Worm (Caenorhabditis elegans) whole organism, early embryonic: ENCODE data around the gene rha-1.

Experiments used
- B0310.2 ChIP-seq: sonication (generic microtip); optimal IDR thresholded peaks from 2 replicates; lab custom pipeline; 2016; ENCODE audit warnings: mild to moderate bottlenecking, missing genetic modification characterization, missing compliant biosample characterization
- F13C5.2 ChIP-seq: sonication (generic microtip); optimal IDR thresholded peaks from 2 replicates; lab custom pipeline; 2017; ENCODE audit warnings: mild to moderate bottlenecking, missing genetic modification characterization, inconsistent platforms, missing compliant biosample characterization
- aly-1 ChIP-seq: sonication (generic microtip); optimal IDR thresholded peaks from 2 replicates; lab custom pipeline; 2016; ENCODE audit warnings: missing genetic modification characterization, missing compliant biosample characterization
- ama-1 ChIP-seq: fragments of 150-350 bp; optimal IDR thresholded peaks from 2 replicates; lab custom pipeline; 2014
- ets-7 ChIP-seq: sonication (generic microtip); optimal IDR thresholded peaks from 2 replicates; lab custom pipeline; 2016; ENCODE audit warnings: missing genotype, missing genetic modification characterization, missing compliant biosample characterization
- flt-1 ChIP-seq: fragments of 200-800 bp; sonication (Bioruptor generic); IDR thresholded peaks from 2 replicates; pipeline ENCODE4 v1.3.6; 2022; ENCODE audit warnings: missing genetic modification characterization, missing compliant biosample characterization
- hmbx-1 ChIP-seq: sonication (generic microtip); optimal IDR thresholded peaks from 2 replicates; lab custom pipeline; 2016; ENCODE audit warnings: mild to moderate bottlenecking, missing genetic modification characterization, missing compliant biosample characterization
- hmg-4 ChIP-seq: fragments of 200-800 bp; sonication (Bioruptor generic); optimal IDR thresholded peaks from 2 replicates; lab custom pipeline; 2018; ENCODE audit warnings: mild to moderate bottlenecking, missing genetic modification characterization, missing compliant biosample characterization
- pes-1 ChIP-seq: fragments of 200-800 bp; sonication (Bioruptor generic); IDR thresholded peaks from 2 replicates; pipeline ENCODE4 v1.3.6; 2022; ENCODE audit warnings: missing genetic modification reagents, missing genetic modification characterization, missing compliant biosample characterization
- scrt-1 ChIP-seq: fragments of 200-800 bp; sonication (Bioruptor generic); IDR thresholded peaks from 2 replicates; pipeline ENCODE4 v1.3.6; 2022; ENCODE audit warnings: missing genetic modification characterization, missing compliant biosample characterization
- sea-1 ChIP-seq: fragments of 200-800 bp; sonication (Bioruptor generic); conservative IDR thresholded peaks from 2 replicates; pipeline ENCODE4 v1.3.6; 2022; ENCODE audit warnings: missing genetic modification characterization, missing compliant biosample characterization
- tra-4 ChIP-seq: sonication (generic microtip); optimal IDR thresholded peaks from 2 replicates; lab custom pipeline; 2017; ENCODE audit warnings: missing genetic modification characterization, missing compliant biosample characterization

- TF ChIP-seq ama-1 (no peak), ets-7 (tag; lab: Kevin White, UChicago) (no peak), tra-4 (tag; lab: Kevin White, UChicago) (no peak), B0310.2 (tag; lab: Kevin White, UChicago) (no peak), hmbx-1 (tag; lab: Kevin White, UChicago) (no peak), F13C5.2 (tag; lab: Kevin White, UChicago) (no peak), scrt-1 (GFP tag; lab: Robert Waterston, UW) (no peak), pes-1 (no peak), flt-1 (no peak), aly-1 (tag; lab: Kevin White, UChicago) (no peak), sea-1 (GFP tag; lab: Robert Waterston, UW) (no peak), hmg-4 (GFP tag; lab: Kevin White, UChicago) (no peak)
These were observed 15.3 kb upstream of the rha-1 start for ce11 chrII:8898582-8899356.
